Worm (Caenorhabditis elegans) whole organism, late embryonic: Measurements from ENCODE around the gene F49C12.5.
"Not testable (repeated sequence)": the region's sequence is repeated elsewhere in the genome, so short reads cannot be mapped to it uniquely, and the experiment has no call there.

Experiments
- ahr-1 ChIP-seq: sonication (generic microtip); optimal IDR thresholded peaks from 2 replicates; lab custom pipeline; 2016; ENCODE audit warnings: missing genetic modification characterization, missing compliant biosample characterization
- ceh-19 ChIP-seq: fragments of 200-800 bp; sonication (Bioruptor generic); optimal IDR thresholded peaks from 2 replicates; lab custom pipeline; 2018; ENCODE audit warnings: mild to moderate bottlenecking, missing genetic modification characterization, missing compliant biosample characterization
- ceh-30 ChIP-seq: fragments of 150-350 bp; optimal IDR thresholded peaks from 2 replicates; lab custom pipeline; 2014; ENCODE audit warnings: missing biosample characterization, missing genetic modification characterization
- ceh-9 ChIP-seq: sonication (generic microtip); optimal IDR thresholded peaks from 2 replicates; lab custom pipeline; 2016; ENCODE audit warnings: mild to moderate bottlenecking, missing genetic modification characterization, inconsistent platforms, missing compliant biosample characterization
- elt-2 ChIP-seq: sonication (generic microtip); optimal IDR thresholded peaks from 2 replicates; lab custom pipeline; 2016; ENCODE audit warnings: missing genetic modification reagents, missing genetic modification characterization, missing compliant biosample characterization
- fkh-10 ChIP-seq: fragments of 150-350 bp; optimal IDR thresholded peaks from 2 replicates; lab custom pipeline; 2014; ENCODE audit warnings: missing biosample characterization, missing genetic modification reagents, missing genetic modification characterization
- hlh-13 ChIP-seq: fragments of 200-800 bp; sonication (Bioruptor generic); optimal IDR thresholded peaks from 2 replicates; lab custom pipeline; 2018; ENCODE audit warnings: mild to moderate bottlenecking, missing genetic modification characterization, missing compliant biosample characterization
- lim-6 ChIP-seq: sonication (generic microtip); optimal IDR thresholded peaks from 2 replicates; lab custom pipeline; 2016; ENCODE audit warnings: missing genetic modification characterization, missing compliant biosample characterization
- pha-2 ChIP-seq: sonication (generic microtip); optimal IDR thresholded peaks from 2 replicates; lab custom pipeline; 2017; ENCODE audit warnings: mild to moderate bottlenecking, missing genetic modification characterization, missing compliant biosample characterization
- pros-1 ChIP-seq: fragments of 150-350 bp; optimal IDR thresholded peaks from 2 replicates; lab custom pipeline; 2014; ENCODE audit warnings: missing biosample characterization, missing genetic modification reagents, missing genetic modification characterization
- rnt-1 ChIP-seq: sonication (generic microtip); optimal IDR thresholded peaks from 2 replicates; lab custom pipeline; 2016; ENCODE audit warnings: missing genetic modification characterization, missing compliant biosample characterization
- sox-4 ChIP-seq: sonication (generic microtip); optimal IDR thresholded peaks from 2 replicates; lab custom pipeline; 2017; ENCODE audit warnings: mild to moderate bottlenecking, missing genetic modification characterization, inconsistent platforms, missing compliant biosample characterization
- tbx-2 ChIP-seq: sonication (generic microtip); optimal IDR thresholded peaks from 2 replicates; lab custom pipeline; 2016; ENCODE audit warnings: missing genetic modification characterization, missing compliant biosample characterization
- unc-55 ChIP-seq: sonication (generic microtip); optimal IDR thresholded peaks from 2 replicates; lab custom pipeline; 2017; ENCODE audit warnings: missing biosample characterization, missing genetic modification reagents, missing genetic modification characterization

ce11 chrIV:9293825-9294224 is 10.9 kb upstream of the F49C12.5 start, which contains the start of gene nhr-264:
- TF ChIP-seq fkh-10 (GFP tag; lab: Kevin White, UChicago); hlh-13 (GFP tag; lab: Kevin White, UChicago); ceh-9 (tag; lab: Kevin White, UChicago); elt-2 (tag; lab: Kevin White, UChicago); pros-1; rnt-1; sox-4 (tag; lab: Kevin White, UChicago); unc-55 (GFP tag; lab: Kevin White, UChicago); ceh-19 (GFP tag; lab: Kevin White, UChicago); lim-6 (tag; lab: Kevin White, UChicago); tbx-2 (tag; lab: Kevin White, UChicago); ahr-1; pha-2 (tag; lab: Kevin White, UChicago); ceh-30 (tag; lab: Kevin White, UChicago): not testable (repeated sequence)
